Worm (Caenorhabditis elegans) whole organism, L1 larva: Measurements from ENCODE around the gene mrps-18B.

Source experiments
- C04F5.9 ChIP-seq: sonication (generic microtip); optimal IDR thresholded peaks from 2 replicates; lab custom pipeline; 2016; ENCODE audit warnings: missing genetic modification characterization, missing compliant biosample characterization
- C16A3.4 ChIP-seq: fragments of 150-350 bp; optimal IDR thresholded peaks from 2 replicates; lab custom pipeline; 2014; ENCODE audit warnings: missing biosample characterization, missing genetic modification characterization
- C34B4.2 ChIP-seq: sonication (generic microtip); optimal IDR thresholded peaks from 2 replicates; lab custom pipeline; 2017; ENCODE audit warnings: mild to moderate bottlenecking, missing genetic modification characterization, missing compliant biosample characterization
- F16B12.6 ChIP-seq: fragments of 150-350 bp; optimal IDR thresholded peaks from 2 replicates; lab custom pipeline; 2014; ENCODE audit warnings: missing biosample characterization, missing genetic modification characterization
- Y116A8C.19 ChIP-seq: sonication (generic microtip); optimal IDR thresholded peaks from 2 replicates; lab custom pipeline; 2016; ENCODE audit warnings: missing compliant biosample characterization, missing genetic modification characterization, borderline replicate concordance
- alr-1 ChIP-seq: fragments of 200-800 bp; sonication (Bioruptor generic); optimal IDR thresholded peaks from 2 replicates; lab custom pipeline; 2018; ENCODE audit warnings: borderline replicate concordance, mild to moderate bottlenecking, missing genetic modification characterization, missing compliant biosample characterization
- aly-2 ChIP-seq: fragments of 150-350 bp; optimal IDR thresholded peaks from 2 replicates; lab custom pipeline; 2014; ENCODE audit warnings: missing biosample characterization, missing genetic modification characterization
- ama-1 ChIP-seq: fragments of 150-350 bp; optimal IDR thresholded peaks from 2 replicates; lab custom pipeline; 2014
- ceh-63 ChIP-seq: fragments of 200-800 bp; sonication (Bioruptor generic); optimal IDR thresholded peaks from 2 replicates; lab custom pipeline; 2018; ENCODE audit warnings: mild to moderate bottlenecking, missing genetic modification characterization, missing compliant biosample characterization
- ceh-82 ChIP-seq, 3 experiments: fragments of 150-350 bp in 1 of 3; sonication (generic microtip) in 2 of 3; optimal IDR thresholded peaks; 2 replicates each; lab custom pipeline; 2014 to 2017; ENCODE audit warnings: missing biosample characterization in 3 of 3, missing genetic modification characterization in 3 of 3
- ceh-88 ChIP-seq: fragments of 200-800 bp; sonication (Bioruptor generic); IDR thresholded peaks from 2 replicates; pipeline ENCODE4 v1.3.6; 2022; ENCODE audit warnings: missing genetic modification characterization, missing compliant biosample characterization
- ces-1 ChIP-seq: fragments of 150-350 bp; optimal IDR thresholded peaks from 2 replicates; lab custom pipeline; 2014; ENCODE audit warnings: missing biosample characterization, missing genetic modification reagents, missing genetic modification characterization
- efl-1 ChIP-seq, 4 experiments: fragments of 150-350 bp; optimal IDR thresholded peaks in 3 of 4; peaks in 1 of 4; 1 replicate in 1 of 4; 2 replicates in 3 of 4; lab custom pipeline; 2014; ENCODE audit warnings: missing biosample characterization in 2 of 4, missing genetic modification characterization in 2 of 4, missing genetic modification reagents in 2 of 4
- egl-27 ChIP-seq, 2 experiments: fragments of 150-350 bp in 1 of 2; sonication (generic microtip); optimal IDR thresholded peaks; 3 replicates each; lab custom pipeline; 2017 to 2018; ENCODE audit warnings: missing biosample characterization in 2 of 2, missing genetic modification characterization in 2 of 2, missing genetic modification reagents in 2 of 2
- elt-2 ChIP-seq: sonication (generic microtip); optimal IDR thresholded peaks from 2 replicates; lab custom pipeline; 2016; ENCODE audit warnings: missing genetic modification characterization, mild to moderate bottlenecking, inconsistent platforms, missing compliant biosample characterization, missing genetic modification reagents
- elt-3 ChIP-seq, 6 experiments: fragments of 150-350 bp in 1 of 6; sonication (generic microtip); optimal IDR thresholded peaks; 2 replicates each; lab custom pipeline; 2017 to 2018; ENCODE audit warnings: missing biosample characterization in 6 of 6, missing genetic modification characterization in 6 of 6, inconsistent platforms in 1 of 6
- fkh-10 ChIP-seq: sonication (generic microtip); optimal IDR thresholded peaks from 2 replicates; lab custom pipeline; 2017; ENCODE audit warnings: missing biosample characterization, missing genetic modification reagents, missing genetic modification characterization
- fkh-4 ChIP-seq: sonication (generic microtip); optimal IDR thresholded peaks from 2 replicates; lab custom pipeline; 2016; ENCODE audit warnings: missing compliant biosample characterization, missing genetic modification characterization, borderline replicate concordance
- fos-1 ChIP-seq: fragments of 150-350 bp; optimal IDR thresholded peaks from 2 replicates; lab custom pipeline; 2014; ENCODE audit warnings: missing biosample characterization, missing genetic modification characterization
- grh-1 ChIP-seq: fragments of 200-800 bp; sonication (Bioruptor generic); IDR thresholded peaks from 2 replicates; pipeline ENCODE4 v1.3.6; 2022; ENCODE audit warnings: missing genetic modification reagents, missing genetic modification characterization, missing compliant biosample characterization
- hlh-17 ChIP-seq: fragments of 200-800 bp; sonication (Bioruptor generic); optimal IDR thresholded peaks from 2 replicates; lab custom pipeline; 2018; ENCODE audit warnings: missing genetic modification characterization, mild to moderate bottlenecking, missing compliant biosample characterization, moderate library complexity, borderline replicate concordance
- hlh-4 ChIP-seq: sonication (generic microtip); optimal IDR thresholded peaks from 2 replicates; lab custom pipeline; 2016; ENCODE audit warnings: mild to moderate bottlenecking, missing genetic modification characterization, missing compliant biosample characterization
- irx-1 ChIP-seq: sonication (generic microtip); optimal IDR thresholded peaks from 2 replicates; lab custom pipeline; 2016; ENCODE audit warnings: missing genetic modification characterization, missing compliant biosample characterization
- jun-1 ChIP-seq: fragments of 150-350 bp; optimal IDR thresholded peaks from 2 replicates; lab custom pipeline; 2014; ENCODE audit warnings: missing biosample characterization, missing genetic modification reagents, missing genetic modification characterization
- lin-35 ChIP-seq, 2 experiments: fragments of 150-350 bp; optimal IDR thresholded peaks; 2 replicates each; lab custom pipeline; 2014; ENCODE audit warnings: missing biosample characterization in 2 of 2, missing genetic modification characterization in 2 of 2, missing genetic modification reagents in 2 of 2
- lin-39 ChIP-seq: fragments of 150-350 bp; optimal IDR thresholded peaks from 2 replicates; lab custom pipeline; 2014; ENCODE audit warnings: missing biosample characterization, missing genetic modification reagents, missing genetic modification characterization
- mab-9 ChIP-seq: fragments of 200-800 bp; sonication (Bioruptor generic); IDR thresholded peaks from 2 replicates; pipeline ENCODE4 v1.3.6; 2022; ENCODE audit warnings: missing genetic modification reagents, missing genetic modification characterization, missing compliant biosample characterization
- mdl-1 ChIP-seq, 2 experiments: fragments of 150-350 bp; optimal IDR thresholded peaks; 2 replicates each; lab custom pipeline; 2014 to 2017; ENCODE audit warnings: missing biosample characterization in 2 of 2, missing genetic modification characterization in 2 of 2, inconsistent platforms in 1 of 2
- mef-2 ChIP-seq: fragments of 150-350 bp; optimal IDR thresholded peaks from 2 replicates; lab custom pipeline; 2014; ENCODE audit warnings: missing biosample characterization, missing genetic modification characterization
- nhr-12 ChIP-seq: sonication (generic microtip); optimal IDR thresholded peaks from 2 replicates; lab custom pipeline; 2017; ENCODE audit warnings: missing biosample characterization, missing genetic modification characterization
- nhr-19 ChIP-seq: fragments of 200-800 bp; sonication (Bioruptor generic); conservative IDR thresholded peaks from 2 replicates; pipeline ENCODE4 v1.3.6; 2022; ENCODE audit warnings: missing genetic modification characterization, missing compliant biosample characterization
- nhr-28 ChIP-seq: fragments of 150-350 bp; optimal IDR thresholded peaks from 2 replicates; lab custom pipeline; 2014; ENCODE audit warnings: missing biosample characterization, missing genetic modification characterization
- nhr-47 ChIP-seq: sonication (generic microtip); optimal IDR thresholded peaks from 2 replicates; lab custom pipeline; 2016; ENCODE audit warnings: mild to moderate bottlenecking, missing genetic modification characterization, moderate library complexity, missing compliant biosample characterization
- nhr-76 ChIP-seq: sonication (generic microtip); optimal IDR thresholded peaks from 2 replicates; lab custom pipeline; 2017; ENCODE audit warnings: missing biosample characterization, missing genetic modification characterization
- nhr-84 ChIP-seq: sonication (generic microtip); optimal IDR thresholded peaks from 2 replicates; lab custom pipeline; 2017; ENCODE audit warnings: missing biosample characterization, missing genetic modification characterization
- nhr-85 ChIP-seq: sonication (generic microtip); peaks from one replicate; lab custom pipeline; 2016; ENCODE audit warnings: missing genetic modification characterization, inconsistent platforms, missing compliant biosample characterization
- pag-3 ChIP-seq: sonication (generic microtip); optimal IDR thresholded peaks from 2 replicates; lab custom pipeline; 2017; ENCODE audit warnings: missing genetic modification characterization, mild to moderate bottlenecking, missing compliant biosample characterization, antibody characterized with exemption, borderline replicate concordance; ENCODE audit not compliant: insufficient read depth
- pqm-1 ChIP-seq: sonication (generic microtip); optimal IDR thresholded peaks from 3 replicates; lab custom pipeline; 2017; ENCODE audit warnings: missing biosample characterization, missing genetic modification characterization
- sox-4 ChIP-seq: sonication (generic microtip); optimal IDR thresholded peaks from 2 replicates; lab custom pipeline; 2016; ENCODE audit warnings: missing genetic modification characterization, missing compliant biosample characterization
- sptf-1 ChIP-seq: fragments of 150-350 bp; optimal IDR thresholded peaks from 2 replicates; lab custom pipeline; 2014; ENCODE audit warnings: missing biosample characterization, missing genetic modification characterization
- tbx-2 ChIP-seq: sonication (generic microtip); optimal IDR thresholded peaks from 2 replicates; lab custom pipeline; 2016; ENCODE audit warnings: missing genetic modification characterization, missing compliant biosample characterization
- unc-62 ChIP-seq: fragments of 150-350 bp; optimal IDR thresholded peaks from 2 replicates; lab custom pipeline; 2014; ENCODE audit warnings: missing biosample characterization, missing genetic modification reagents, missing genetic modification characterization
- unc-86 ChIP-seq: sonication (generic microtip); optimal IDR thresholded peaks from 2 replicates; lab custom pipeline; 2016; ENCODE audit warnings: missing genetic modification characterization, missing compliant biosample characterization
- vab-15 ChIP-seq: sonication (generic microtip); optimal IDR thresholded peaks from 2 replicates; lab custom pipeline; 2017; ENCODE audit warnings: missing genotype, mild to moderate bottlenecking, missing genetic modification characterization, missing compliant biosample characterization
- xbp-1 ChIP-seq: sonication (generic microtip); optimal IDR thresholded peaks from 2 replicates; lab custom pipeline; 2016; ENCODE audit warnings: missing genetic modification characterization, missing compliant biosample characterization
- zag-1 ChIP-seq: fragments of 150-350 bp; optimal IDR thresholded peaks from 2 replicates; lab custom pipeline; 2014; ENCODE audit warnings: missing biosample characterization, missing genetic modification characterization
- zip-4 ChIP-seq: fragments of 200-800 bp; sonication (Bioruptor generic); optimal IDR thresholded peaks from 2 replicates; lab custom pipeline; 2018; ENCODE audit warnings: mild to moderate bottlenecking, missing genetic modification characterization, moderate library complexity, missing compliant biosample characterization
- ztf-11 ChIP-seq, 2 experiments: sonication (generic microtip); optimal IDR thresholded peaks; 2 replicates each; lab custom pipeline; 2016 to 2017; ENCODE audit warnings: missing genetic modification characterization in 2 of 2, missing biosample characterization in 1 of 2, missing compliant biosample characterization in 1 of 2
- ztf-4 ChIP-seq: fragments of 150-350 bp; optimal IDR thresholded peaks from 2 replicates; lab custom pipeline; 2014; ENCODE audit warnings: missing biosample characterization, missing genetic modification characterization

The mrps-18B gene

DNA sequence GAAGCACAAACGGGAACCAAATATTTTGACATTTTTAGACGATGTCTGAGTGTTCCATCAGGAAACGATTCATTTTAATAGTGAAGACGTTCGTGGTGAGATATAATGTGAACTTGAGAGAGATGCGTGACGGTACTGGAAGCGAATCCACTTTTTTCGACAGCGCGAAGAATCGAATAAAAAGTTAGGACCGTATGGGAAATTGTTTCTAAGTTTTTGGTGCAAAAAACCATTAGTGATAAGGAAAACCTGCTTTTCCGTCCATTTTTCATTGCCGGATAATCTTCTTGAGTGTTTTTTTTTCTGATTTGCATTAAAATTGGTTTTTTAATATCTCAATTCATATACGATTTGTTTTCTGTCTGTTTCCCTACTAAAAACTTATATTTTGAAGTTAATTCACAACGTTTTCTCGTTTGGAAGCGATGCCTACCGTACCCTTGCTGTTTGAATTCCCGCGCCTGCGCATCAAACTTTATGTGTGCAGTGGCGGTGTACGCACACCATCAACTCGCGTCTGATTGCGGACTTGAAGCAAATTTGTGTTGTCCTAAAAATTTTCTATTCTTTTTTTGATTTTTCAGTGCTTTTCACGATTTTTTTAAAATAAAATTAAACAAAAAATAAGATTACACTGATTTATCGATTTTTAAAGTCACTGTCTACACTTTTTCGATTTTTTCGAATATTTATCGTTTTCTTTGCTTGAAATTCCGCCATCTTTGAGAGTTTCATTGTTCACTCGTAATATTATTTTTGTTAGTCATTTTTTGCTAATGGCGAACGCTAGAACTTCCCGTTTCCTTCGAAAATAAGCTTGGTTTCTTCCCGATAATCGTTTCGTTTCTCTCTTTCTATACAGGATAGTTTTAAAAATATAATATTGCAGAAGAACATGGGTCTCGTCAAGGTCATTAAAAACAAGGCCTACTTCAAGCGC, 43.8 kb downstream of the mrps-18B start, which contains the start of the genes col-38 and rpl-5 (continued):
- peak in 1 of 2 experiments; percentile 85 for TF ChIP-seq mdl-1 (tag; optimal IDR thresholded peaks at IDR 0.05; lab: Kevin White, UChicago)
- peak; percentile 57 for TF ChIP-seq ztf-4
- TF ChIP-seq xbp-1 (tag; lab: Kevin White, UChicago), result peak; percentile 95
- TF ChIP-seq Y116A8C.19 (tag; lab: Kevin White, UChicago), result no peak
- TF ChIP-seq sptf-1, result no peak
- peak; percentile 81 for TF ChIP-seq jun-1
- TF ChIP-seq nhr-85 (tag; lab: Kevin White, UChicago), result peak; percentile 91
- no peak for TF ChIP-seq nhr-12 (tag; lab: Kevin White, UChicago)
- TF ChIP-seq ces-1, result no peak
- TF ChIP-seq sox-4, result peak; percentile 30
- TF ChIP-seq aly-2 (tag; lab: Kevin White, UChicago), result peak; percentile 30
- TF ChIP-seq hlh-4 (tag; lab: Kevin White, UChicago), result no peak
- TF ChIP-seq hlh-17 (GFP tag; lab: Kevin White, UChicago), result no peak
- no peak for TF ChIP-seq unc-62
- TF ChIP-seq fkh-10 (GFP tag; lab: Kevin White, UChicago), result peak; percentile 72
- peak; percentile 98 for TF ChIP-seq F16B12.6
- no peak for TF ChIP-seq pqm-1 (tag; lab: Kevin White, UChicago)
- TF ChIP-seq vab-15 (tag; lab: Kevin White, UChicago), result peak; percentile 82
- no peak for TF ChIP-seq alr-1 (tag; lab: Kevin White, UChicago)
- TF ChIP-seq nhr-76 (tag; lab: Kevin White, UChicago), result no peak
- no peak for TF ChIP-seq ceh-63 (GFP tag; lab: Kevin White, UChicago)
- TF ChIP-seq zip-4 (GFP tag; lab: Kevin White, UChicago), result peak; percentile 47
- peak in 4 of 6 experiments; percentile 11 to 91 (median 82) for TF ChIP-seq elt-3 (tag; optimal IDR thresholded peaks at IDR 0.05; lab: Kevin White, UChicago)
- TF ChIP-seq ztf-11 (tag; optimal IDR thresholded peaks at IDR 0.05; lab: Kevin White, UChicago), result peak in 1 of 2 experiments; percentile 56
- TF ChIP-seq C34B4.2 (tag; lab: Kevin White, UChicago), result no peak
- TF ChIP-seq unc-86 (tag; lab: Kevin White, UChicago), result peak; percentile 79
- TF ChIP-seq grh-1 (GFP tag; lab: Robert Waterston, UW), result peak; percentile 75
- no peak for TF ChIP-seq nhr-28 (tag; lab: Kevin White, UChicago)
- TF ChIP-seq elt-2, result peak; percentile 66
- TF ChIP-seq mab-9 (GFP tag; lab: Robert Waterston, UW), result peak; percentile 52; the same call in 1 of the 2 replicates
- no peak for TF ChIP-seq egl-27 (tag; optimal IDR thresholded peaks at IDR 0.05; lab: Kevin White, UChicago)
- peak; percentile 91 for TF ChIP-seq nhr-47
- no peak for TF ChIP-seq zag-1
- no peak for TF ChIP-seq pag-3
- TF ChIP-seq efl-1 (optimal IDR thresholded peaks at IDR 0.05; lab: Kevin White, UChicago), result peak; percentile 82 to 98
- TF ChIP-seq efl-1 (GFP tag; optimal IDR thresholded peaks at IDR 0.05 in 1 of 2; lab: Kevin White, UChicago), result peak; percentile 97 to 100
- peak; percentile 29 for TF ChIP-seq mef-2 (tag; lab: Kevin White, UChicago)
- TF ChIP-seq ceh-82 (tag; optimal IDR thresholded peaks at IDR 0.05; lab: Kevin White, UChicago), result peak; percentile 73 to 96 (median 77)
- TF ChIP-seq tbx-2 (tag; lab: Kevin White, UChicago), result peak; percentile 91
- peak; percentile 96 for TF ChIP-seq C16A3.4 (tag; lab: Kevin White, UChicago)
- peak; percentile 98 to 99 for TF ChIP-seq lin-35 (GFP tag; optimal IDR thresholded peaks at IDR 0.05; lab: Kevin White, UChicago)
- TF ChIP-seq ceh-88, result peak; percentile 79
- TF ChIP-seq lin-39, result peak; percentile 47
- no peak for TF ChIP-seq nhr-84 (tag; lab: Kevin White, UChicago)
- TF ChIP-seq irx-1 (tag; lab: Kevin White, UChicago), result peak; percentile 54
- TF ChIP-seq nhr-19, result peak; percentile 88
- TF ChIP-seq fos-1 (tag; lab: Kevin White, UChicago), result peak; percentile 79
- peak; percentile 85 for TF ChIP-seq C04F5.9 (tag; lab: Kevin White, UChicago)
- TF ChIP-seq ama-1 (lab: Kevin White, UChicago), result no peak
- peak; percentile 11 for TF ChIP-seq fkh-4 (tag; lab: Kevin White, UChicago)
